Worm (Caenorhabditis elegans) whole organism, L4 larva: Measurements from ENCODE around the gene R74.7.

Source experiments
- F37D6.2 ChIP-seq: sonication (generic microtip); optimal IDR thresholded peaks from 2 replicates; lab custom pipeline; 2016; ENCODE audit warnings: mild to moderate bottlenecking, missing genetic modification characterization, missing compliant biosample characterization
- T20F7.1 ChIP-seq: fragments of 200-800 bp; sonication (Bioruptor generic); optimal IDR thresholded peaks from 2 replicates; lab custom pipeline; 2018; ENCODE audit warnings: mild to moderate bottlenecking, missing genetic modification characterization, missing compliant biosample characterization
- T26A8.4 ChIP-seq: fragments of 200-800 bp; sonication (Bioruptor generic); IDR thresholded peaks from 2 replicates; pipeline ENCODE4 v1.3.6; 2022; ENCODE audit warnings: missing genetic modification characterization, missing compliant biosample characterization
- Y5F2A.4 ChIP-seq: fragments of 200-800 bp; sonication (Bioruptor generic); optimal IDR thresholded peaks from 2 replicates; lab custom pipeline; 2018; ENCODE audit warnings: mild to moderate bottlenecking, missing genetic modification characterization, missing compliant biosample characterization
- ZK337.2 ChIP-seq: fragments of 200-800 bp; sonication (Bioruptor generic); IDR thresholded peaks from 2 replicates; pipeline ENCODE4 v1.3.6; 2022; ENCODE audit warnings: missing genetic modification reagents, missing genetic modification characterization, missing compliant biosample characterization
- aly-2 ChIP-seq: sonication (generic microtip); optimal IDR thresholded peaks from 2 replicates; lab custom pipeline; 2018; ENCODE audit warnings: missing biosample characterization, missing genetic modification characterization
- ceh-20 ChIP-seq: fragments of 200-800 bp; sonication (Bioruptor generic); IDR thresholded peaks from 2 replicates; pipeline ENCODE4 v1.3.6; 2022; ENCODE audit warnings: missing genetic modification reagents, missing genetic modification characterization, missing compliant biosample characterization
- ceh-28 ChIP-seq: fragments of 150-350 bp; optimal IDR thresholded peaks from 2 replicates; lab custom pipeline; 2014; ENCODE audit warnings: missing biosample characterization, missing genetic modification reagents, missing genetic modification characterization
- ceh-82 ChIP-seq: sonication (generic microtip); optimal IDR thresholded peaks from 2 replicates; lab custom pipeline; 2017; ENCODE audit warnings: missing biosample characterization, missing genetic modification characterization
- ces-1 ChIP-seq: fragments of 150-350 bp; sonication (generic microtip); optimal IDR thresholded peaks from 4 replicates; lab custom pipeline; 2014; ENCODE audit warnings: missing biosample characterization, missing genetic modification reagents, missing genetic modification characterization
- daf-12 ChIP-seq: fragments of 150-350 bp; optimal IDR thresholded peaks from 2 replicates; lab custom pipeline; 2014; ENCODE audit warnings: missing biosample characterization, missing genetic modification reagents, missing genetic modification characterization
- dmd-6 ChIP-seq: fragments of 200-800 bp; sonication (Bioruptor generic); IDR thresholded peaks from 2 replicates; pipeline ENCODE4 v1.3.6; 2022; ENCODE audit warnings: missing genetic modification reagents, missing genetic modification characterization, missing compliant biosample characterization
- dmd-9 ChIP-seq: fragments of 200-800 bp; sonication (Bioruptor generic); IDR thresholded peaks from 2 replicates; pipeline ENCODE4 v1.3.6; 2022; ENCODE audit warnings: missing genetic modification reagents, missing genetic modification characterization, missing compliant biosample characterization
- dpl-1 ChIP-seq: fragments of 150-350 bp; optimal IDR thresholded peaks from 2 replicates; lab custom pipeline; 2014; ENCODE audit warnings: missing biosample characterization, missing genetic modification reagents, missing genetic modification characterization
- duxl-1 ChIP-seq: sonication (generic microtip); optimal IDR thresholded peaks from 2 replicates; lab custom pipeline; 2016; ENCODE audit warnings: mild to moderate bottlenecking, missing genetic modification characterization, moderate library complexity, missing compliant biosample characterization; ENCODE audit not compliant: poor library complexity
- dve-1 ChIP-seq: sonication (generic microtip); optimal IDR thresholded peaks from 2 replicates; lab custom pipeline; 2017; ENCODE audit warnings: antibody characterized with exemption, mild to moderate bottlenecking, missing genetic modification characterization, missing compliant biosample characterization; ENCODE audit not compliant: insufficient read depth
- egl-27 ChIP-seq: sonication (generic microtip); optimal IDR thresholded peaks from 3 replicates; lab custom pipeline; 2017; ENCODE audit warnings: missing biosample characterization, missing genetic modification reagents, missing genetic modification characterization
- gei-8 ChIP-seq: fragments of 200-800 bp; sonication (Bioruptor generic); optimal IDR thresholded peaks from 2 replicates; lab custom pipeline; 2018; ENCODE audit warnings: mild to moderate bottlenecking, missing genetic modification characterization, missing compliant biosample characterization
- hlh-11 ChIP-seq: fragments of 200-800 bp; sonication (Bioruptor generic); optimal IDR thresholded peaks from 2 replicates; lab custom pipeline; 2018; ENCODE audit warnings: mild to moderate bottlenecking, missing genetic modification characterization, missing compliant biosample characterization
- hmg-1.1 ChIP-seq: fragments of 200-800 bp; sonication (Bioruptor generic); IDR thresholded peaks from 2 replicates; pipeline ENCODE4 v1.3.6; 2022; ENCODE audit warnings: missing genetic modification reagents, missing genetic modification characterization, missing compliant biosample characterization
- jun-1 ChIP-seq: fragments of 150-350 bp; optimal IDR thresholded peaks from 2 replicates; lab custom pipeline; 2014; ENCODE audit warnings: missing biosample characterization, missing genetic modification reagents, missing genetic modification characterization
- lim-7 ChIP-seq: fragments of 200-800 bp; sonication (Bioruptor generic); IDR thresholded peaks from 2 replicates; pipeline ENCODE4 v1.3.6; 2022; ENCODE audit warnings: missing genetic modification characterization, missing compliant biosample characterization
- lin-13 ChIP-seq: fragments of 150-350 bp; optimal IDR thresholded peaks from 2 replicates; lab custom pipeline; 2014; ENCODE audit warnings: missing biosample characterization, missing genetic modification reagents, missing genetic modification characterization
- lin-38 ChIP-seq: fragments of 200-800 bp; sonication (Bioruptor generic); IDR thresholded peaks from 2 replicates; pipeline ENCODE4 v1.3.6; 2022; ENCODE audit warnings: missing genetic modification reagents, missing genetic modification characterization, missing compliant biosample characterization
- lin-39 ChIP-seq: fragments of 150-350 bp; optimal IDR thresholded peaks from 2 replicates; lab custom pipeline; 2014; ENCODE audit warnings: missing biosample characterization, missing genetic modification reagents, missing genetic modification characterization
- madf-5 ChIP-seq, 2 experiments: fragments of 200-800 bp; sonication (Bioruptor generic); IDR thresholded peaks; 2 replicates each; pipeline ENCODE4 v1.3.6; 2022; ENCODE audit warnings: missing compliant biosample characterization in 2 of 2, missing genetic modification characterization in 2 of 2
- mep-1 ChIP-seq: fragments of 150-350 bp; sonication (generic microtip); optimal IDR thresholded peaks from 3 replicates; lab custom pipeline; 2014; ENCODE audit warnings: missing biosample characterization, missing genetic modification characterization
- mxl-3 ChIP-seq: fragments of 200-800 bp; sonication (Bioruptor generic); optimal IDR thresholded peaks from 2 replicates; lab custom pipeline; 2018; ENCODE audit warnings: mild to moderate bottlenecking, missing genetic modification characterization, missing compliant biosample characterization
- nhr-10 ChIP-seq: fragments of 150-350 bp; optimal IDR thresholded peaks from 2 replicates; lab custom pipeline; 2014; ENCODE audit warnings: missing biosample characterization, missing genetic modification characterization
- nhr-25 ChIP-seq: sonication (generic microtip); optimal IDR thresholded peaks from 2 replicates; lab custom pipeline; 2017; ENCODE audit warnings: missing genetic modification characterization, mild to moderate bottlenecking, missing compliant biosample characterization, antibody characterized with exemption, moderate library complexity, borderline replicate concordance; ENCODE audit not compliant: insufficient read depth
- nhr-41 ChIP-seq: fragments of 200-800 bp; sonication (Bioruptor generic); IDR thresholded peaks from 2 replicates; pipeline ENCODE4 v1.3.6; 2022; ENCODE audit warnings: missing genetic modification reagents, missing genetic modification characterization, missing compliant biosample characterization
- nhr-42 ChIP-seq: fragments of 200-800 bp; sonication (Bioruptor generic); IDR thresholded peaks from 2 replicates; pipeline ENCODE4 v1.3.6; 2022; ENCODE audit warnings: missing genetic modification characterization, missing compliant biosample characterization
- nhr-48 ChIP-seq: sonication (generic microtip); optimal IDR thresholded peaks from 2 replicates; lab custom pipeline; 2016; ENCODE audit warnings: mild to moderate bottlenecking, missing genetic modification characterization, missing compliant biosample characterization
- nhr-6 ChIP-seq: fragments of 150-350 bp; optimal IDR thresholded peaks from 2 replicates; lab custom pipeline; 2014; ENCODE audit warnings: missing biosample characterization, missing genetic modification characterization
- nhr-76 ChIP-seq: fragments of 150-350 bp; optimal IDR thresholded peaks from 2 replicates; lab custom pipeline; 2014; ENCODE audit warnings: missing biosample characterization, missing genetic modification characterization
- nhr-77 ChIP-seq: fragments of 150-350 bp; optimal IDR thresholded peaks from 2 replicates; lab custom pipeline; 2014; ENCODE audit warnings: missing biosample characterization, missing genetic modification characterization
- pha-4 ChIP-seq, 2 experiments: fragments of 150-350 bp in 1 of 2; fragments of 200-800 bp in 1 of 2; sonication (Bioruptor generic) in 1 of 2; IDR thresholded peaks in 1 of 2; optimal IDR thresholded peaks in 1 of 2; 2 replicates each; pipeline versions ENCODE4 v1.3.6 to Lab custom; 2014 to 2022; ENCODE audit warnings: missing genetic modification characterization in 2 of 2, missing genetic modification reagents in 2 of 2, missing biosample characterization in 1 of 2, missing compliant biosample characterization in 1 of 2
- pqm-1 ChIP-seq: sonication (generic microtip); optimal IDR thresholded peaks from 2 replicates; lab custom pipeline; 2017; ENCODE audit warnings: missing biosample characterization, missing genetic modification characterization
- rbr-2 ChIP-seq: sonication (generic microtip); optimal IDR thresholded peaks from 2 replicates; lab custom pipeline; 2016; ENCODE audit warnings: missing genotype, missing genetic modification characterization, missing compliant biosample characterization
- set-16 ChIP-seq: fragments of 200-800 bp; sonication (Bioruptor generic); IDR thresholded peaks from 2 replicates; pipeline ENCODE4 v1.3.6; 2022; ENCODE audit warnings: missing genetic modification reagents, missing genetic modification characterization, missing compliant biosample characterization
- skn-1 ChIP-seq: fragments of 150-350 bp; optimal IDR thresholded peaks from 2 replicates; lab custom pipeline; 2014; ENCODE audit warnings: missing biosample characterization, missing genetic modification characterization
- snpc-1.2 ChIP-seq: fragments of 200-800 bp; sonication (Bioruptor generic); IDR thresholded peaks from 2 replicates; pipeline ENCODE4 v1.3.6; 2022; ENCODE audit warnings: missing genetic modification reagents, missing genetic modification characterization, missing compliant biosample characterization
- spr-1 ChIP-seq: sonication (generic microtip); optimal IDR thresholded peaks from 2 replicates; lab custom pipeline; 2016; ENCODE audit warnings: mild to moderate bottlenecking, missing genetic modification characterization, missing compliant biosample characterization
- tra-1 ChIP-seq: fragments of 200-800 bp; sonication (Bioruptor generic); IDR thresholded peaks from 2 replicates; pipeline ENCODE4 v1.3.6; 2022; ENCODE audit warnings: missing genetic modification reagents, missing genetic modification characterization, missing compliant biosample characterization
- unc-130 ChIP-seq: sonication (generic microtip); optimal IDR thresholded peaks from 2 replicates; lab custom pipeline; 2016; ENCODE audit warnings: missing genetic modification reagents, missing genetic modification characterization, missing compliant biosample characterization
- vab-7 ChIP-seq: fragments of 200-800 bp; sonication (Bioruptor generic); IDR thresholded peaks from 2 replicates; pipeline ENCODE4 v1.3.6; 2022; ENCODE audit warnings: missing genetic modification reagents, missing genetic modification characterization, missing compliant biosample characterization
- ztf-11 ChIP-seq: fragments of 150-350 bp; optimal IDR thresholded peaks from 2 replicates; lab custom pipeline; 2014; ENCODE audit warnings: missing biosample characterization, missing genetic modification characterization
- ztf-7 ChIP-seq: fragments of 150-350 bp; optimal IDR thresholded peaks from 2 replicates; lab custom pipeline; 2014; ENCODE audit warnings: missing biosample characterization, missing genetic modification characterization

The R74.7 gene

ce11 chrIII:4223668-4224127 lies 19.5 kb downstream of the R74.7 start (continued):
- TF ChIP-seq T20F7.1 (GFP tag; lab: Kevin White, UChicago) (peak; percentile 76), pha-4 (GFP tag; IDR thresholded peaks at IDR 0.05; lab: Robert Waterston, UW) (peak; percentile 15; the same call in 1 of the 2 replicates), pha-4 (tag; optimal IDR thresholded peaks at IDR 0.05; lab: Kevin White, UChicago) (no peak), nhr-48 (peak; percentile 64), vab-7 (GFP tag; lab: Robert Waterston, UW) (no peak), spr-1 (tag; lab: Kevin White, UChicago) (peak; percentile 36), ces-1 (GFP tag; lab: Kevin White, UChicago) (peak; percentile 57), daf-12 (tag; lab: Kevin White, UChicago) (no peak), lin-39 (tag; lab: Kevin White, UChicago) (no peak), T26A8.4 (GFP tag; lab: Robert Waterston, UW) (peak; percentile 57), gei-8 (GFP tag; lab: Kevin White, UChicago) (no peak), nhr-10 (tag; lab: Kevin White, UChicago) (peak; percentile 83), dmd-9 (GFP tag; lab: Robert Waterston, UW) (0 out of 2 replicates have a peak, but pooled peaks have one; percentile 45), nhr-25 (peak; percentile 49), mep-1 (peak; percentile 93), madf-5 (GFP tag; IDR thresholded peaks at IDR 0.05; lab: Robert Waterston, UW) (no peak), lin-38 (GFP tag; lab: Robert Waterston, UW) (peak; percentile 48), set-16 (peak; percentile 60), mxl-3 (GFP tag; lab: Kevin White, UChicago) (peak; percentile 80), nhr-77 (tag; lab: Kevin White, UChicago) (peak; percentile 79), hmg-1.1 (GFP tag; lab: Robert Waterston, UW) (peak; percentile 86), jun-1 (tag; lab: Kevin White, UChicago) (peak; percentile 56), F37D6.2 (tag; lab: Kevin White, UChicago) (peak; percentile 65), nhr-6 (tag; lab: Kevin White, UChicago) (peak; percentile 73), ztf-7 (tag; lab: Kevin White, UChicago) (peak; percentile 39), dve-1 (tag; lab: Kevin White, UChicago) (peak; percentile 90), ceh-28 (tag; lab: Kevin White, UChicago) (no peak), rbr-2 (peak; percentile 89), dpl-1 (GFP tag; lab: Kevin White, UChicago) (peak; percentile 64), tra-1 (GFP tag; lab: Robert Waterston, UW) (peak; percentile 72; the same call in 1 of the 2 replicates)

ce11 chrIII:4224722-4225121 lies 20.5 kb downstream of the R74.7 start:
- TF ChIP-seq nhr-76 (no peak), ceh-82 (tag; lab: Kevin White, UChicago) (no peak), nhr-41 (GFP tag; lab: Robert Waterston, UW) (no peak), dmd-6 (GFP tag; lab: Robert Waterston, UW) (no peak), ceh-20 (GFP tag; lab: Robert Waterston, UW) (no peak), lin-13 (GFP tag; lab: Kevin White, UChicago) (no peak), lin-39 (tag; lab: Kevin White, UChicago) (no peak), gei-8 (GFP tag; lab: Kevin White, UChicago) (no peak), dmd-9 (GFP tag; lab: Robert Waterston, UW) (no peak), duxl-1 (tag; lab: Kevin White, UChicago) (no peak), ces-1 (GFP tag; lab: Kevin White, UChicago) (no peak), T20F7.1 (GFP tag; lab: Kevin White, UChicago) (no peak), daf-12 (tag; lab: Kevin White, UChicago) (no peak)

ce11 chrIII:4227363-4227762 lies 23.1 kb downstream of the R74.7 start:
- TF ChIP-seq unc-130 (GFP tag; lab: Kevin White, UChicago) (no peak), ZK337.2 (no peak), hlh-11 (tag; lab: Kevin White, UChicago) (peak; percentile 51), nhr-42 (GFP tag; lab: Robert Waterston, UW) (no peak), pqm-1 (peak; percentile 78), T20F7.1 (GFP tag; lab: Kevin White, UChicago) (peak; percentile 7), skn-1 (tag; lab: Kevin White, UChicago) (no peak), ceh-28 (tag; lab: Kevin White, UChicago) (no peak), egl-27 (tag; lab: Kevin White, UChicago) (no peak), lim-7 (no peak), snpc-1.2 (no peak), dve-1 (tag; lab: Kevin White, UChicago) (peak; percentile 37), Y5F2A.4 (GFP tag; lab: Kevin White, UChicago) (no peak), aly-2 (no peak), ztf-11 (no peak)
